Worm (Caenorhabditis elegans): ENCODE data around the gene C08F8.2.

C08F8.2 gene

ce11 chrIV:11119972-11120562 lies 30.7 kb upstream of the C08F8.2 start:
- no peak for TF ChIP-seq lin-39 (tag; optimal IDR thresholded peaks at IDR 0.05)
- TF ChIP-seq ZK546.5 (tag; optimal IDR thresholded peaks at IDR 0.05), result no peak
- TF ChIP-seq lin-15B (tag; optimal IDR thresholded peaks at IDR 0.05), result no peak
- peak; percentile 92 for TF ChIP-seq elt-1 (tag; optimal IDR thresholded peaks at IDR 0.05)
- TF ChIP-seq elt-3 (tag; optimal IDR thresholded peaks at IDR 0.05), result peak in 1 of 3 experiments; percentile 29
- peak; percentile 5 for TF ChIP-seq nfya-1 (tag; optimal IDR thresholded peaks at IDR 0.05; ENCODE audit: insufficient read depth)
- TF ChIP-seq unc-62 (GFP tag; optimal IDR thresholded peaks at IDR 0.05), result no peak
- no peak for TF ChIP-seq aly-2 (tag; optimal IDR thresholded peaks at IDR 0.05)
- peak; percentile 76 for TF ChIP-seq pha-4 (tag; optimal IDR thresholded peaks at IDR 0.05)
- TF ChIP-seq nhr-25 (tag; optimal IDR thresholded peaks at IDR 0.05), result peak; percentile 58
- TF ChIP-seq ztf-4 (tag; optimal IDR thresholded peaks at IDR 0.05), result no peak
- TF ChIP-seq ceh-28 (tag; optimal IDR thresholded peaks at IDR 0.05), result no peak
- TF ChIP-seq ama-1 (optimal IDR thresholded peaks at IDR 0.05), result peak; percentile 36
- peak; percentile 82 for TF ChIP-seq nhr-23 (tag; optimal IDR thresholded peaks at IDR 0.05)

ce11 chrIV:11124674-11125073 lies 26.1 kb upstream of the C08F8.2 start, which contains the start of gene spo-11:
Gene spo-11 (minus strand): TSS chrIV:11124862.
- TF ChIP-seq ceh-9 (tag; optimal IDR thresholded peaks at IDR 0.05) (no peak), elt-3 (tag; optimal IDR thresholded peaks at IDR 0.05) (no peak), elt-2 (tag; optimal IDR thresholded peaks at IDR 0.05) (no peak), elt-1 (tag; optimal IDR thresholded peaks at IDR 0.05) (no peak), nhr-25 (tag; optimal IDR thresholded peaks at IDR 0.05) (no peak), ztf-4 (tag; optimal IDR thresholded peaks at IDR 0.05) (no peak), nhr-76 (tag; optimal IDR thresholded peaks at IDR 0.05) (no peak), nhr-43 (tag; optimal IDR thresholded peaks at IDR 0.05; ENCODE audit: poor library complexity, severe bottlenecking) (no peak), ceh-28 (tag; optimal IDR thresholded peaks at IDR 0.05) (no peak), nhr-28 (tag; optimal IDR thresholded peaks at IDR 0.05) (no peak), fkh-10 (GFP tag; optimal IDR thresholded peaks at IDR 0.05) (no peak), snpc-4 (tag; optimal IDR thresholded peaks at IDR 0.05) (no peak), skn-1 (tag; optimal IDR thresholded peaks at IDR 0.05) (no peak), tbx-2 (tag; optimal IDR thresholded peaks at IDR 0.05) (no peak)

- TF ChIP-seq aly-2 (tag; optimal IDR thresholded peaks at IDR 0.05) (no peak), fos-1 (tag; optimal IDR thresholded peaks at IDR 0.05) (no peak), hmg-11 (tag; optimal IDR thresholded peaks at IDR 0.05) (peak; percentile 64), nhr-25 (tag; optimal IDR thresholded peaks at IDR 0.05) (peak; percentile 42), nhr-76 (tag; optimal IDR thresholded peaks at IDR 0.05) (no peak), nhr-23 (tag; optimal IDR thresholded peaks at IDR 0.05) (peak; percentile 55), nfya-1 (tag; optimal IDR thresholded peaks at IDR 0.05; ENCODE audit: insufficient read depth) (peak; percentile 100), pqm-1 (tag; optimal IDR thresholded peaks at IDR 0.05) (no peak), pha-4 (tag; optimal IDR thresholded peaks at IDR 0.05) (peak; percentile 38), lin-15B (tag; optimal IDR thresholded peaks at IDR 0.05) (peak; percentile 67), ceh-9 (tag; optimal IDR thresholded peaks at IDR 0.05) (no peak), sea-2 (GFP tag; optimal IDR thresholded peaks at IDR 0.05) (no peak), nhr-11 (tag; optimal IDR thresholded peaks at IDR 0.05) (no peak), nhr-77 (tag; optimal IDR thresholded peaks at IDR 0.05) (no peak), lsy-12 (tag; optimal IDR thresholded peaks at IDR 0.05) (peak; percentile 27), zag-1 (tag; optimal IDR thresholded peaks at IDR 0.05) (no peak), lin-39 (tag; optimal IDR thresholded peaks at IDR 0.05) (peak; percentile 50), nhr-237 (tag; optimal IDR thresholded peaks at IDR 0.05) (no peak), elt-2 (tag; optimal IDR thresholded peaks at IDR 0.05) (peak; percentile 18), nhr-67 (tag; optimal IDR thresholded peaks at IDR 0.05) (no peak)
These were observed 25.6 kb upstream of the C08F8.2 start for ce11 chrIV:11125200-11125599.

ce11 chrIV:11125604-11126003 lies 25.2 kb upstream of the C08F8.2 start:
- TF ChIP-seq nhr-28 (tag; optimal IDR thresholded peaks at IDR 0.05), result no peak
- TF ChIP-seq ceh-9 (tag; optimal IDR thresholded peaks at IDR 0.05), result no peak

- TF ChIP-seq nfya-1 (tag; optimal IDR thresholded peaks at IDR 0.05; ENCODE audit: insufficient read depth) (no peak), unc-62 (GFP tag; optimal IDR thresholded peaks at IDR 0.05) (no peak), elt-1 (tag; optimal IDR thresholded peaks at IDR 0.05) (no peak), ZK546.5 (tag; optimal IDR thresholded peaks at IDR 0.05) (no peak), ceh-9 (tag; optimal IDR thresholded peaks at IDR 0.05) (no peak), sea-2 (GFP tag; optimal IDR thresholded peaks at IDR 0.05) (no peak), elt-2 (tag; optimal IDR thresholded peaks at IDR 0.05) (no peak), ceh-82 (tag; optimal IDR thresholded peaks at IDR 0.05) (no peak), ceh-28 (tag; optimal IDR thresholded peaks at IDR 0.05) (no peak), elt-3 (tag; optimal IDR thresholded peaks at IDR 0.05) (no peak)
These were observed 25.0 kb upstream of the C08F8.2 start, which contains the start of gene swsn-4 for ce11 chrIV:11126004-11126027. Gene swsn-4 (plus strand): TSS chrIV:11126024.
